Worm (Caenorhabditis elegans) whole organism, L2 larva: ENCODE data around the gene txdc-12.1.
A peak's percentile ranks its signal among the peaks of the same experiment; 100 is the strongest.

ENCODE experiments used
- C34F6.9 ChIP-seq: fragments of 150-350 bp; optimal IDR thresholded peaks from 2 replicates; lab custom pipeline; 2014; ENCODE audit warnings: missing biosample characterization, missing genetic modification characterization
- F13H6.1 ChIP-seq: sonication (generic microtip); optimal IDR thresholded peaks from 2 replicates; lab custom pipeline; 2016; ENCODE audit warnings: missing genetic modification characterization, missing compliant biosample characterization
- R02D3.7 ChIP-seq: fragments of 150-350 bp; optimal IDR thresholded peaks from 2 replicates; lab custom pipeline; 2014; ENCODE audit warnings: missing biosample characterization, missing genetic modification characterization
- Y55F3AM.14 ChIP-seq: fragments of 200-800 bp; sonication (Bioruptor generic); optimal IDR thresholded peaks from 2 replicates; lab custom pipeline; 2018; ENCODE audit warnings: mild to moderate bottlenecking, missing genetic modification characterization, missing compliant biosample characterization
- ZK546.5 ChIP-seq: sonication (generic microtip); optimal IDR thresholded peaks from 2 replicates; lab custom pipeline; 2017; ENCODE audit warnings: missing biosample characterization, missing genetic modification characterization
- alr-1 ChIP-seq: fragments of 150-350 bp; optimal IDR thresholded peaks from 2 replicates; lab custom pipeline; 2014; ENCODE audit warnings: missing biosample characterization, missing genetic modification characterization
- aly-2 ChIP-seq: fragments of 150-350 bp; optimal IDR thresholded peaks from 2 replicates; lab custom pipeline; 2014; ENCODE audit warnings: missing biosample characterization, missing genetic modification characterization
- ama-1 ChIP-seq: fragments of 150-350 bp; optimal IDR thresholded peaks from 2 replicates; lab custom pipeline; 2018; ENCODE audit warnings: inconsistent platforms
- blmp-1 ChIP-seq: sonication (generic microtip); optimal IDR thresholded peaks from 2 replicates; lab custom pipeline; 2017; ENCODE audit warnings: missing genetic modification characterization, mild to moderate bottlenecking, missing compliant biosample characterization, antibody characterized with exemption, moderate library complexity; ENCODE audit not compliant: insufficient read depth
- ceh-16 ChIP-seq: fragments of 150-350 bp; optimal IDR thresholded peaks from 2 replicates; lab custom pipeline; 2014; ENCODE audit warnings: missing biosample characterization, missing genetic modification characterization
- ceh-82 ChIP-seq: fragments of 150-350 bp; optimal IDR thresholded peaks from 2 replicates; lab custom pipeline; 2014; ENCODE audit warnings: missing biosample characterization, missing genetic modification characterization
- crh-2 ChIP-seq: sonication (generic microtip); optimal IDR thresholded peaks from 2 replicates; lab custom pipeline; 2017; ENCODE audit warnings: missing biosample characterization, missing genetic modification characterization
- dmd-4 ChIP-seq: sonication (generic microtip); optimal IDR thresholded peaks from 2 replicates; lab custom pipeline; 2017; ENCODE audit warnings: missing biosample characterization, missing genetic modification characterization
- egl-27 ChIP-seq: sonication (generic microtip); optimal IDR thresholded peaks from 3 replicates; lab custom pipeline; 2017; ENCODE audit warnings: missing biosample characterization, missing genetic modification reagents, missing genetic modification characterization
- elt-1 ChIP-seq: fragments of 150-350 bp; optimal IDR thresholded peaks from 2 replicates; lab custom pipeline; 2014; ENCODE audit warnings: missing biosample characterization, missing genetic modification characterization
- elt-3 ChIP-seq: sonication (generic microtip); optimal IDR thresholded peaks from 2 replicates; lab custom pipeline; 2017; ENCODE audit warnings: missing biosample characterization, missing genetic modification characterization
- fos-1 ChIP-seq: fragments of 150-350 bp; optimal IDR thresholded peaks from 2 replicates; lab custom pipeline; 2014; ENCODE audit warnings: missing biosample characterization, missing genetic modification characterization
- gmeb-1 ChIP-seq: fragments of 150-350 bp; optimal IDR thresholded peaks from 2 replicates; lab custom pipeline; 2014; ENCODE audit warnings: missing biosample characterization, missing genetic modification characterization
- lin-11 ChIP-seq: fragments of 150-350 bp; sonication (generic microtip); optimal IDR thresholded peaks from 2 replicates; lab custom pipeline; 2014; ENCODE audit warnings: missing biosample characterization, missing genetic modification characterization, inconsistent platforms, mixed read lengths
- lin-13 ChIP-seq: fragments of 150-350 bp; optimal IDR thresholded peaks from 2 replicates; lab custom pipeline; 2014; ENCODE audit warnings: missing biosample characterization, missing genetic modification reagents, missing genetic modification characterization
- lin-39 ChIP-seq: fragments of 150-350 bp; optimal IDR thresholded peaks from 2 replicates; lab custom pipeline; 2014; ENCODE audit warnings: missing biosample characterization, missing genetic modification reagents, missing genetic modification characterization
- lsy-2 ChIP-seq, 2 experiments: fragments of 150-350 bp in 1 of 2; sonication (generic microtip) in 1 of 2; optimal IDR thresholded peaks; 2 replicates each; lab custom pipeline; 2014 to 2017; ENCODE audit warnings: missing biosample characterization in 2 of 2, missing genetic modification characterization in 2 of 2
- mab-5 ChIP-seq: fragments of 150-350 bp; optimal IDR thresholded peaks from 2 replicates; lab custom pipeline; 2014; ENCODE audit warnings: missing biosample characterization, missing genetic modification characterization
- mbf-1 ChIP-seq: sonication (generic microtip); optimal IDR thresholded peaks from 2 replicates; lab custom pipeline; 2017; ENCODE audit warnings: missing biosample characterization, missing genetic modification characterization
- mdl-1 ChIP-seq, 2 experiments: fragments of 150-350 bp in 1 of 2; sonication (generic microtip) in 1 of 2; optimal IDR thresholded peaks; 2 replicates each; lab custom pipeline; 2017; ENCODE audit warnings: missing biosample characterization in 2 of 2, missing genetic modification characterization in 2 of 2
- nhr-10 ChIP-seq: sonication (generic microtip); optimal IDR thresholded peaks from 2 replicates; lab custom pipeline; 2017; ENCODE audit warnings: missing biosample characterization, missing genetic modification characterization
- nhr-11 ChIP-seq: fragments of 150-350 bp; optimal IDR thresholded peaks from 2 replicates; lab custom pipeline; 2014; ENCODE audit warnings: missing biosample characterization, missing genetic modification characterization
- nhr-12 ChIP-seq: fragments of 150-350 bp; optimal IDR thresholded peaks from 2 replicates; lab custom pipeline; 2014; ENCODE audit warnings: missing biosample characterization, missing genetic modification characterization
- nhr-129 ChIP-seq: fragments of 150-350 bp; optimal IDR thresholded peaks from 2 replicates; lab custom pipeline; 2014; ENCODE audit warnings: missing biosample characterization, missing genetic modification characterization
- nhr-21 ChIP-seq: fragments of 150-350 bp; optimal IDR thresholded peaks from 2 replicates; lab custom pipeline; 2014; ENCODE audit warnings: missing biosample characterization, missing genetic modification characterization
- nhr-23 ChIP-seq: fragments of 150-350 bp; optimal IDR thresholded peaks from 2 replicates; lab custom pipeline; 2014; ENCODE audit warnings: missing biosample characterization, missing genetic modification reagents, missing genetic modification characterization
- nhr-237 ChIP-seq: fragments of 150-350 bp; optimal IDR thresholded peaks from 2 replicates; lab custom pipeline; 2014; ENCODE audit warnings: missing biosample characterization, missing genetic modification characterization
- nhr-25 ChIP-seq: fragments of 150-350 bp; sonication (generic microtip); optimal IDR thresholded peaks from 3 replicates; lab custom pipeline; 2014; ENCODE audit warnings: missing biosample characterization, missing genetic modification characterization
- nhr-6 ChIP-seq: fragments of 150-350 bp; optimal IDR thresholded peaks from 2 replicates; lab custom pipeline; 2014; ENCODE audit warnings: missing biosample characterization, missing genetic modification characterization
- nhr-77 ChIP-seq: fragments of 150-350 bp; optimal IDR thresholded peaks from 2 replicates; lab custom pipeline; 2014; ENCODE audit warnings: missing biosample characterization, missing genetic modification characterization
- peb-1 ChIP-seq: fragments of 150-350 bp; optimal IDR thresholded peaks from 2 replicates; lab custom pipeline; 2014; ENCODE audit warnings: missing biosample characterization, missing genetic modification characterization
- sem-4 ChIP-seq: fragments of 150-350 bp; optimal IDR thresholded peaks from 2 replicates; lab custom pipeline; 2014; ENCODE audit warnings: missing biosample characterization, missing genetic modification reagents, missing genetic modification characterization
- skn-1 ChIP-seq: sonication (generic microtip); optimal IDR thresholded peaks from 2 replicates; lab custom pipeline; 2017; ENCODE audit warnings: missing biosample characterization, missing genetic modification characterization
- sma-3 ChIP-seq: sonication (generic microtip); optimal IDR thresholded peaks from 2 replicates; lab custom pipeline; 2016; ENCODE audit warnings: missing genetic modification reagents, missing genetic modification characterization, missing compliant biosample characterization
- sma-9 ChIP-seq, 2 experiments: fragments of 150-350 bp in 1 of 2; sonication (generic microtip) in 1 of 2; optimal IDR thresholded peaks; 2 replicates each; lab custom pipeline; 2014 to 2016; ENCODE audit warnings: missing genetic modification characterization in 2 of 2, mild to moderate bottlenecking in 1 of 2, missing biosample characterization in 1 of 2, missing compliant biosample characterization in 1 of 2, missing genetic modification reagents in 1 of 2, moderate library complexity in 1 of 2
- snpc-4 ChIP-seq: fragments of 150-350 bp; optimal IDR thresholded peaks from 2 replicates; lab custom pipeline; 2014; ENCODE audit warnings: missing biosample characterization, missing genetic modification characterization
- unc-39 ChIP-seq: fragments of 150-350 bp; optimal IDR thresholded peaks from 2 replicates; lab custom pipeline; 2014; ENCODE audit warnings: missing biosample characterization, missing genetic modification characterization
- unc-55 ChIP-seq: fragments of 150-350 bp; sonication (generic microtip); optimal IDR thresholded peaks from 3 replicates; lab custom pipeline; 2014; ENCODE audit warnings: missing biosample characterization, missing genetic modification reagents, missing genetic modification characterization
- unc-62 ChIP-seq: fragments of 150-350 bp; optimal IDR thresholded peaks from 2 replicates; lab custom pipeline; 2014; ENCODE audit warnings: missing biosample characterization, missing genetic modification reagents, missing genetic modification characterization
- zag-1 ChIP-seq: fragments of 150-350 bp; optimal IDR thresholded peaks from 2 replicates; lab custom pipeline; 2014; ENCODE audit warnings: missing biosample characterization, missing genetic modification characterization
- ztf-1 ChIP-seq: fragments of 200-800 bp; sonication (Bioruptor generic); conservative IDR thresholded peaks from 2 replicates; pipeline ENCODE4 v1.3.6; 2022; ENCODE audit warnings: missing genetic modification characterization, missing compliant biosample characterization
- ztf-11 ChIP-seq: sonication (generic microtip); optimal IDR thresholded peaks from 2 replicates; lab custom pipeline; 2017; ENCODE audit warnings: missing biosample characterization, missing genetic modification characterization
- ztf-4 ChIP-seq: fragments of 150-350 bp; optimal IDR thresholded peaks from 2 replicates; lab custom pipeline; 2014; ENCODE audit warnings: missing biosample characterization, missing genetic modification characterization

The txdc-12.1 gene

DNA sequence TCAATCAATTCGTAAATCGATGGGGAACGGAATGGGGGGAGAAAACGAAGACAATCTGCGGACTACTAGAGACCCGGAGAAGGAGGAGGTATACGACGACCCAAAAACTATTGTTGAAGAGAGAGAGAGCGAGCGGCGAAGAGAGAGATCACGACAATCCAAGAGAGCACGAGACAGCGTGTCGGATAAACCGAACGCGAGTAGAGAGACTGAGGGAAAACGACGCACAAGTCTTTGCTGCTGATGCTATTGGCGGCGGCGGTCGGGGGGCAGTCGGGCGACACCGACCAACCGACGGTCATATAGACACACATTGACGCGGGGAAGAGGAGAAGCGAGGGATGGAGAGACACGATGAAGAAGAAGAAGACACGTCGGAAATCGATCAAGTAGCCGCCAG lies 17.7 kb upstream of the txdc-12.1 start:
- TF ChIP-seq unc-55 (GFP tag; lab: Kevin White, UChicago) (peak; percentile 72), nhr-129 (tag; lab: Kevin White, UChicago) (peak; percentile 93), nhr-11 (tag; lab: Kevin White, UChicago) (no peak), lin-39 (no peak), gmeb-1 (tag; lab: Kevin White, UChicago) (peak; percentile 54), alr-1 (tag; lab: Kevin White, UChicago) (no peak), elt-1 (no peak), nhr-237 (no peak), elt-3 (tag; lab: Kevin White, UChicago) (no peak), C34F6.9 (tag; lab: Kevin White, UChicago) (peak; percentile 86), nhr-12 (tag; lab: Kevin White, UChicago) (no peak), ztf-1 (GFP tag; lab: Robert Waterston, UW) (no peak), skn-1 (tag; lab: Kevin White, UChicago) (no peak), lin-13 (GFP tag; lab: Kevin White, UChicago) (peak; percentile 79), mbf-1 (no peak), nhr-77 (tag; lab: Kevin White, UChicago) (no peak), snpc-4 (peak; percentile 92), R02D3.7 (tag; lab: Kevin White, UChicago) (no peak), blmp-1 (tag; lab: Kevin White, UChicago) (peak; percentile 62), peb-1 (no peak), egl-27 (tag; lab: Kevin White, UChicago) (peak; percentile 37), crh-2 (tag; lab: Kevin White, UChicago) (peak; percentile 83), Y55F3AM.14 (peak; percentile 34), sma-9 (GFP tag; optimal IDR thresholded peaks at IDR 0.05; lab: Kevin White, UChicago) (peak; percentile 42), sma-9 (tag; optimal IDR thresholded peaks at IDR 0.05; lab: Kevin White, UChicago) (no peak), aly-2 (tag; lab: Kevin White, UChicago) (no peak), zag-1 (tag; lab: Kevin White, UChicago) (peak; percentile 57), nhr-23 (tag; lab: Kevin White, UChicago) (no peak), ceh-16 (tag; lab: Kevin White, UChicago) (no peak), mdl-1 (tag; optimal IDR thresholded peaks at IDR 0.05; lab: Kevin White, UChicago) (peak; percentile 53 to 57), lin-11 (tag; lab: Kevin White, UChicago) (peak; percentile 66), nhr-25 (tag; lab: Kevin White, UChicago) (peak; percentile 62), unc-62 (GFP tag; lab: Kevin White, UChicago) (no peak), sem-4 (tag; lab: Kevin White, UChicago) (peak; percentile 47), unc-39 (tag; lab: Kevin White, UChicago) (no peak), ZK546.5 (no peak), ama-1 (lab: Kevin White, UChicago) (no peak), ztf-4 (tag; lab: Kevin White, UChicago) (peak; percentile 5), sma-3 (GFP tag; lab: Kevin White, UChicago) (peak; percentile 77), dmd-4 (no peak), nhr-21 (tag; lab: Kevin White, UChicago) (peak; percentile 57), F13H6.1 (tag; lab: Kevin White, UChicago) (peak; percentile 91), mab-5 (tag; lab: Kevin White, UChicago) (peak; percentile 68), nhr-10 (tag; lab: Kevin White, UChicago) (no peak), fos-1 (peak; percentile 79), ceh-82 (tag; lab: Kevin White, UChicago) (peak; percentile 31), ztf-11 (tag; lab: Kevin White, UChicago) (no peak), lsy-2 (tag; optimal IDR thresholded peaks at IDR 0.05; lab: Kevin White, UChicago) (peak; percentile 40 to 73), nhr-6 (tag; lab: Kevin White, UChicago) (no peak)
